Worm (Caenorhabditis elegans) whole organism, L3 larva: ENCODE data around the gene F56D6.23.
"Not testable (repeated sequence)": the region's sequence is repeated elsewhere in the genome, so short reads cannot be mapped to it uniquely, and the experiment has no call there.

Experiments used
- R02D3.7 ChIP-seq: fragments of 150-350 bp; optimal IDR thresholded peaks from 2 replicates; lab custom pipeline; 2014; ENCODE audit warnings: missing biosample characterization, missing genetic modification characterization
- ZK546.5 ChIP-seq: sonication (generic microtip); optimal IDR thresholded peaks from 2 replicates; lab custom pipeline; 2017; ENCODE audit warnings: missing biosample characterization, missing genetic modification characterization
- aly-2 ChIP-seq: fragments of 150-350 bp; optimal IDR thresholded peaks from 2 replicates; lab custom pipeline; 2014; ENCODE audit warnings: missing biosample characterization, missing genetic modification characterization
- ama-1 ChIP-seq: fragments of 150-350 bp; optimal IDR thresholded peaks from 2 replicates; lab custom pipeline; 2018
- ceh-9 ChIP-seq: sonication (generic microtip); optimal IDR thresholded peaks from 2 replicates; lab custom pipeline; 2018; ENCODE audit warnings: missing biosample characterization, missing genetic modification characterization
- egl-5 ChIP-seq: fragments of 150-350 bp; optimal IDR thresholded peaks from 2 replicates; lab custom pipeline; 2017; ENCODE audit warnings: missing biosample characterization, missing genetic modification reagents, missing genetic modification characterization, inconsistent platforms
- elt-1 ChIP-seq: fragments of 150-350 bp; optimal IDR thresholded peaks from 2 replicates; lab custom pipeline; 2014; ENCODE audit warnings: missing biosample characterization, missing genetic modification characterization
- elt-3 ChIP-seq, 3 experiments: fragments of 150-350 bp in 1 of 3; sonication (generic microtip) in 2 of 3; optimal IDR thresholded peaks; 2 replicates in 2 of 3; 4 replicates in 1 of 3; lab custom pipeline; 2014 to 2017; ENCODE audit warnings: missing biosample characterization in 3 of 3, missing genetic modification characterization in 3 of 3
- fkh-10 ChIP-seq: sonication (generic microtip); optimal IDR thresholded peaks from 2 replicates; lab custom pipeline; 2017; ENCODE audit warnings: missing biosample characterization, missing genetic modification reagents, missing genetic modification characterization
- fkh-2 ChIP-seq: fragments of 150-350 bp; optimal IDR thresholded peaks from 2 replicates; lab custom pipeline; 2014; ENCODE audit warnings: missing biosample characterization, missing genetic modification reagents, missing genetic modification characterization
- fos-1 ChIP-seq: fragments of 150-350 bp; optimal IDR thresholded peaks from 2 replicates; lab custom pipeline; 2014; ENCODE audit warnings: missing biosample characterization, missing genetic modification characterization
- lin-15B ChIP-seq: fragments of 150-350 bp; optimal IDR thresholded peaks from 2 replicates; lab custom pipeline; 2014; ENCODE audit warnings: missing biosample characterization, missing genetic modification characterization
- lin-39 ChIP-seq: fragments of 150-350 bp; optimal IDR thresholded peaks from 2 replicates; lab custom pipeline; 2018; ENCODE audit warnings: missing biosample characterization, missing genetic modification reagents, missing genetic modification characterization
- lsy-12 ChIP-seq: sonication (generic microtip); optimal IDR thresholded peaks from 2 replicates; lab custom pipeline; 2016; ENCODE audit warnings: mild to moderate bottlenecking, missing genetic modification characterization, missing compliant biosample characterization
- mml-1 ChIP-seq: fragments of 150-350 bp; sonication (generic microtip); optimal IDR thresholded peaks from 3 replicates; lab custom pipeline; 2014; ENCODE audit warnings: missing biosample characterization, missing genetic modification characterization
- nfya-1 ChIP-seq: sonication (generic microtip); optimal IDR thresholded peaks from 2 replicates; lab custom pipeline; 2017; ENCODE audit warnings: missing genetic modification characterization, mild to moderate bottlenecking, missing compliant biosample characterization, antibody characterized with exemption, moderate library complexity; ENCODE audit not compliant: insufficient read depth
- nhr-11 ChIP-seq: fragments of 150-350 bp; optimal IDR thresholded peaks from 2 replicates; lab custom pipeline; 2014; ENCODE audit warnings: missing biosample characterization, missing genetic modification characterization
- nhr-23 ChIP-seq: fragments of 150-350 bp; optimal IDR thresholded peaks from 2 replicates; lab custom pipeline; 2014; ENCODE audit warnings: missing biosample characterization, missing genetic modification reagents, missing genetic modification characterization
- nhr-237 ChIP-seq: fragments of 150-350 bp; optimal IDR thresholded peaks from 2 replicates; lab custom pipeline; 2014; ENCODE audit warnings: missing biosample characterization, missing genetic modification characterization
- nhr-25 ChIP-seq: sonication (generic microtip); optimal IDR thresholded peaks from 2 replicates; lab custom pipeline; 2017; ENCODE audit warnings: missing biosample characterization, missing genetic modification characterization
- nhr-28 ChIP-seq: fragments of 150-350 bp; optimal IDR thresholded peaks from 2 replicates; lab custom pipeline; 2014; ENCODE audit warnings: missing biosample characterization, missing genetic modification characterization
- nhr-67 ChIP-seq: fragments of 150-350 bp; optimal IDR thresholded peaks from 2 replicates; lab custom pipeline; 2014; ENCODE audit warnings: missing biosample characterization, missing genetic modification characterization
- nhr-77 ChIP-seq: fragments of 150-350 bp; optimal IDR thresholded peaks from 2 replicates; lab custom pipeline; 2014; ENCODE audit warnings: missing biosample characterization, missing genetic modification characterization
- pqm-1 ChIP-seq: fragments of 150-350 bp; optimal IDR thresholded peaks from 2 replicates; lab custom pipeline; 2017; ENCODE audit warnings: missing biosample characterization, missing genetic modification characterization, inconsistent platforms
- skn-1 ChIP-seq: fragments of 150-350 bp; optimal IDR thresholded peaks from 2 replicates; lab custom pipeline; 2014; ENCODE audit warnings: missing biosample characterization, missing genetic modification characterization
- snpc-4 ChIP-seq: fragments of 150-350 bp; optimal IDR thresholded peaks from 2 replicates; lab custom pipeline; 2014; ENCODE audit warnings: missing biosample characterization, missing genetic modification characterization
- tbx-2 ChIP-seq: sonication (generic microtip); optimal IDR thresholded peaks from 2 replicates; lab custom pipeline; 2016; ENCODE audit warnings: mild to moderate bottlenecking, missing genetic modification characterization, missing compliant biosample characterization
- unc-39 ChIP-seq: sonication (generic microtip); optimal IDR thresholded peaks from 4 replicates; lab custom pipeline; 2017; ENCODE audit warnings: missing biosample characterization, missing genetic modification characterization
- zag-1 ChIP-seq: fragments of 150-350 bp; optimal IDR thresholded peaks from 2 replicates; lab custom pipeline; 2014; ENCODE audit warnings: missing biosample characterization, missing genetic modification characterization
- ztf-4 ChIP-seq: fragments of 150-350 bp; optimal IDR thresholded peaks from 2 replicates; lab custom pipeline; 2014; ENCODE audit warnings: missing biosample characterization, missing genetic modification characterization

The F56D6.23 gene

DNA sequence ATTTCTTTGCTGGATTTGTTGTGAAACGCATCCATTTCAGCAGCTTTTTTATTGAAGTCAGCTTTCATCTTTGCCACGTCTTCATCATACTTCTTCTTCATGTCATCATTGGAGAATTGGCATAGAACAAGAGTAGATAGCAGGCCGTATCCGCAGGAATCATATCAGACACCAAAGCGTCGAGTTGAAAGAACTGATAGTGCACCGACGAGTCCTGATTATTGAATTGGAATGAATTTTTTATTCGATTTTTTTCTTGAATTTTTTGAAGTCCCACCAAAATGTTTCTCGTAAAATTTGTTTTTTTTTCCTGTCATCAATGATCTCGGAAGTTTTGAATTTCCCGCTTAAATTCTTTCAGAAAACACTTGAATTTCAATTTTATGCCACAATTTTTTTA lies 11.9 kb upstream of the F56D6.23 start, which contains the start of gene F56D6.11:
F56D6.11 (minus strand) TSS at position 101 of the 400 bp plus-strand sequence.
- TF ChIP-seq fkh-2 (tag; lab: Kevin White, UChicago) (no peak), zag-1 (tag; lab: Kevin White, UChicago) (no peak), lin-15B (tag; lab: Kevin White, UChicago) (no peak), nhr-237 (tag; lab: Kevin White, UChicago) (no peak), tbx-2 (tag; lab: Kevin White, UChicago) (no peak), R02D3.7 (tag; lab: Kevin White, UChicago) (no peak), egl-5 (tag; lab: Kevin White, UChicago) (no peak), snpc-4 (tag; lab: Kevin White, UChicago) (no peak), nfya-1 (tag; lab: Kevin White, UChicago) (no peak), lin-39 (tag; lab: Kevin White, UChicago) (no peak), elt-3 (tag; optimal IDR thresholded peaks at IDR 0.05; lab: Kevin White, UChicago) (no peak), nhr-28 (no peak), nhr-67 (tag; lab: Kevin White, UChicago) (no peak), lsy-12 (tag; lab: Kevin White, UChicago) (no peak), pqm-1 (tag; lab: Kevin White, UChicago) (no peak)

DNA sequence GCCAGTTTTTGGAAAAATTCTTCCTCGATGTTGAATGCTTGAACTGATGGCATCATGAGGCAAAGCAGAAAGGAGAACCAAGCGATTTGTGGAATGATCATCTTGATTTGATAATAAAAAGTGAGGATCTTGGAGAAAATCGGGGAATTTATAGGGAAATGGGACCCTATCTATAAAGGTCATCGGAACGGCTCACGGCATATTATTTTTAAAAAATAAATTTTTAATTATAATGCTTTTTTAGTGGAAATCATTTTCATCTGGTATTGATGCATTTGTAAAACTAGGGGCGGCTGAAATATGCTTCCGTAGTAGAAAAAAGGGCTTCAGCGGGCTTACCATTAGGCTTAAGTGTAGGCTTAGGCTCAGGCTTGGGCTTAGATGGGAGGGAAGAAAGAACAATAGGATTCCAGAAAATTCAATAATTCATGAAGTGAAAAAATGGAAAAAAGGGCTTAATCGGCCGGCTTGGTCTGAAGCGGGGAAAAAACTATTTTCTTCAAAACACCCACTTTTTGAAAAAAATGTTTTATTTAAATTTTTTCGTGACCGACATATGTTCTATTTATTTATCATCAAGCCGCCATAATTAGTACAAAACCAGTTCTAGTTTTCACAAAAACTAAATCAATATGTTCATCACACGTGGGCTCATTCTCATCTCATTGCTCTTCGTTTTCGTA lies 10.6 kb upstream of the F56D6.23 start, which contains the start of the genes F56D6.22 and F56D6.12:
F56D6.22 (minus strand) TSS at position 101 of the 683 bp plus-strand sequence.
F56D6.12 (plus strand) TSS at position 633 of the 683 bp plus-strand sequence.
- TF ChIP-seq mml-1 (tag; lab: Kevin White, UChicago): no peak
- TF ChIP-seq snpc-4 (tag; lab: Kevin White, UChicago): no peak
- no peak for TF ChIP-seq ZK546.5 (tag; lab: Kevin White, UChicago)
- no peak for TF ChIP-seq zag-1 (tag; lab: Kevin White, UChicago)
- no peak for TF ChIP-seq nhr-77 (tag; lab: Kevin White, UChicago)
- TF ChIP-seq nhr-11 (tag; lab: Kevin White, UChicago): no peak
- TF ChIP-seq lsy-12 (tag; lab: Kevin White, UChicago): no peak
- TF ChIP-seq egl-5 (tag; lab: Kevin White, UChicago): no peak
- TF ChIP-seq nhr-25 (tag; lab: Kevin White, UChicago): no peak
- TF ChIP-seq nfya-1 (tag; lab: Kevin White, UChicago): no peak
- no peak for TF ChIP-seq fkh-10 (GFP tag; lab: Kevin White, UChicago)

- TF ChIP-seq ama-1: no peak
- no peak for TF ChIP-seq elt-1
- no peak for TF ChIP-seq ztf-4 (tag; lab: Kevin White, UChicago)
- no peak for TF ChIP-seq aly-2 (tag; lab: Kevin White, UChicago)
- TF ChIP-seq unc-39: no peak
- TF ChIP-seq fos-1: no peak
- TF ChIP-seq nhr-67 (tag; lab: Kevin White, UChicago): no peak
Observed at ce11 chrIV:3909114-3909513, 9.1 kb upstream of the F56D6.23 start, which contains the start of gene F56D6.13. TSS of gene F56D6.13 (plus strand) at chrIV:3909414.

- TF ChIP-seq skn-1 (tag; lab: Kevin White, UChicago); ceh-9 (tag; lab: Kevin White, UChicago); nhr-28: not testable (repeated sequence)
Observed at ce11 chrIV:3911848-3912247, 6.4 kb upstream of the F56D6.23 start, which contains the start of gene F56D6.18. TSS of gene F56D6.18 (minus strand) at chrIV:3911948.

ce11 chrIV:3912598-3912997 lies 5.7 kb upstream of the F56D6.23 start, which contains the start of gene F56D6.20:
TSS of gene F56D6.20 (plus strand) at chrIV:3912898.
- TF ChIP-seq lin-15B (tag; lab: Kevin White, UChicago): no peak
- no peak for TF ChIP-seq egl-5 (tag; lab: Kevin White, UChicago)

DNA sequence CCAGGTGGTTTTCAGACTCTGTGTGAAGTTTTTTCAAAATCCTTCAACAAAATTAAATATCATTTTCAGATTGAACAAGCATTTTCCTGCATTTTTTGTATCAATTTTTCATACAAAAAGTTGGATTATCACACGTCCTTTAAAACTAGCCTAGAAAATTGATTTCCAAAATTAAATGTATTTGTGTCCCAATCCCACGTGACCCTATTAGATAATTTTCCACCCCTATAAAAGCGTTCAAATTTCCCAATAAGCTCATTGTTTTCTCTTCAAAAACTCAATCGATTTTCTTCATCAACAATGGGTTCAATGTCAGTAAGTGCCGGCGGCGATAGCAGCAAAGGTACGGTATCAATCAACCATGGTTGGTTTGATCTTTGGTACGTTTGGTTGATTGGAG lies 3.8 kb upstream of the F56D6.23 start, which contains the start of gene F56D6.19:
F56D6.19 (plus strand) TSS at position 301 of the 400 bp plus-strand sequence.
- TF ChIP-seq nhr-23 (tag; lab: Kevin White, UChicago) (no peak), ZK546.5 (tag; lab: Kevin White, UChicago) (no peak)
